Fruit fly (Drosophila melanogaster) whole organism, embryonic: ENCODE measurements around the gene Ide.

Experiments used
- Bgb ChIP-seq: fragments of 200-800 bp; sonication (Bioruptor generic); IDR thresholded peaks from 2 replicates; pipeline ENCODE4 v1.3.6; 2022; ENCODE audit warnings: missing biosample characterization, missing genetic modification characterization; ENCODE audit not compliant: partially characterized antibody
- CG10431 ChIP-seq: fragments of 200-800 bp; sonication (Bioruptor generic); optimal IDR thresholded peaks from 3 replicates; lab custom pipeline; 2018; ENCODE audit warnings: missing biosample characterization, mild to moderate bottlenecking, missing genetic modification characterization
- CG11560 ChIP-seq: fragments of 200-800 bp; sonication (Bioruptor generic); IDR thresholded peaks from 3 replicates; pipeline ENCODE4 v1.3.6; 2022; ENCODE audit warnings: missing biosample characterization, missing genetic modification characterization
- CG11695 ChIP-seq: fragments of 200-800 bp; sonication (Bioruptor generic); IDR thresholded peaks from 3 replicates; pipeline ENCODE4 v1.3.6; 2022; ENCODE audit warnings: missing biosample characterization, missing genetic modification characterization
- CG12659 ChIP-seq: fragments of 200-800 bp; sonication (Bioruptor generic); optimal IDR thresholded peaks from 3 replicates; lab custom pipeline; 2017; ENCODE audit warnings: mild to moderate bottlenecking, missing biosample characterization, missing genetic modification reagents, missing genetic modification characterization
- CG13123 ChIP-seq: fragments of 200-800 bp; sonication (Bioruptor generic); optimal IDR thresholded peaks from 2 replicates; lab custom pipeline; 2016; ENCODE audit warnings: missing biosample characterization, missing genetic modification characterization
- CG14667 ChIP-seq: fragments of 200-800 bp; sonication (Bioruptor generic); IDR thresholded peaks from 2 replicates; pipeline ENCODE4 v1.3.6; 2022; ENCODE audit warnings: missing biosample characterization, missing genetic modification characterization
- CG14860 ChIP-seq: fragments of 200-800 bp; sonication (Bioruptor generic); IDR thresholded peaks from 3 replicates; pipeline ENCODE4 v1.3.6; 2022; ENCODE audit warnings: missing biosample characterization, missing genetic modification characterization; ENCODE audit not compliant: partially characterized antibody
- CG16813 ChIP-seq: fragments of 200-800 bp; sonication (Bioruptor generic); IDR thresholded peaks from 3 replicates; pipeline ENCODE4 v1.3.6; 2022; ENCODE audit warnings: missing biosample characterization, missing genetic modification characterization; ENCODE audit not compliant: partially characterized antibody
- CG17361 ChIP-seq: fragments of 200-800 bp; sonication (Bioruptor generic); IDR thresholded peaks from 3 replicates; pipeline ENCODE4 v1.3.6; 2022; ENCODE audit warnings: missing biosample characterization, missing genetic modification characterization
- CG3163 ChIP-seq: fragments of 200-800 bp; sonication (Bioruptor generic); optimal IDR thresholded peaks from 3 replicates; lab custom pipeline; 2016; ENCODE audit warnings: missing biosample characterization, missing genetic modification characterization
- CG3838 ChIP-seq: fragments of 200-800 bp; sonication (Bioruptor generic); optimal IDR thresholded peaks from 3 replicates; lab custom pipeline; 2016; ENCODE audit warnings: missing biosample characterization, missing genetic modification characterization
- CG3847 ChIP-seq: fragments of 200-800 bp; sonication (Bioruptor generic); IDR thresholded peaks from 2 replicates; pipeline ENCODE4 v1.3.6; 2022; ENCODE audit warnings: missing biosample characterization, missing genetic modification characterization
- CG4404 ChIP-seq: fragments of 200-800 bp; sonication (Bioruptor generic); IDR thresholded peaks from 2 replicates; pipeline ENCODE4 v1.3.6; 2022; ENCODE audit warnings: missing biosample characterization, missing genetic modification characterization
- CG4854 ChIP-seq: fragments of 200-800 bp; sonication (Bioruptor generic); optimal IDR thresholded peaks from 2 replicates; lab custom pipeline; 2016; ENCODE audit warnings: missing biosample characterization, missing genetic modification characterization, inconsistent platforms
- CG6254 ChIP-seq: fragments of 200-800 bp; sonication (Bioruptor generic); optimal IDR thresholded peaks from 3 replicates; lab custom pipeline; 2017; ENCODE audit warnings: mild to moderate bottlenecking, missing biosample characterization, missing genetic modification reagents, missing genetic modification characterization
- CG6791 ChIP-seq: fragments of 200-800 bp; sonication (Bioruptor generic); IDR thresholded peaks from 3 replicates; pipeline ENCODE4 v1.3.6; 2022; ENCODE audit warnings: missing biosample characterization, missing genetic modification characterization; ENCODE audit not compliant: partially characterized antibody
- CG7928 ChIP-seq: fragments of 200-800 bp; sonication (Bioruptor generic); optimal IDR thresholded peaks from 2 replicates; lab custom pipeline; 2017; ENCODE audit warnings: missing biosample characterization, mild to moderate bottlenecking, missing genetic modification characterization
- CG8388 ChIP-seq: fragments of 200-800 bp; sonication (Bioruptor generic); optimal IDR thresholded peaks from 2 replicates; lab custom pipeline; 2019; ENCODE audit warnings: missing biosample characterization, mild to moderate bottlenecking, missing genetic modification characterization, moderate library complexity
- CG8944 ChIP-seq: fragments of 200-800 bp; sonication (Bioruptor generic); optimal IDR thresholded peaks from 3 replicates; lab custom pipeline; 2016; ENCODE audit warnings: missing biosample characterization, missing genetic modification characterization
- CG9797 ChIP-seq: fragments of 200-800 bp; sonication (Bioruptor generic); optimal IDR thresholded peaks from 3 replicates; lab custom pipeline; 2018; ENCODE audit warnings: missing biosample characterization, mild to moderate bottlenecking, missing genetic modification characterization
- Dll ChIP-seq: fragments of 200-800 bp; sonication (Bioruptor generic); IDR thresholded peaks from 4 replicates; pipeline ENCODE4 v1.3.6; 2022; ENCODE audit warnings: missing biosample characterization, missing genetic modification characterization; ENCODE audit not compliant: partially characterized antibody
- E2f2 ChIP-seq: fragments of 200-800 bp; sonication (Bioruptor generic); IDR thresholded peaks from 2 replicates; pipeline ENCODE4 v1.3.6; 2022; ENCODE audit warnings: missing biosample characterization, missing genetic modification characterization
- MBD-R2 ChIP-seq: fragments of 200-800 bp; sonication (Bioruptor generic); IDR thresholded peaks from 2 replicates; pipeline ENCODE4 v1.3.6; 2022; ENCODE audit warnings: missing biosample characterization, missing genetic modification characterization
- Med ChIP-seq: fragments of 200-800 bp; sonication (Bioruptor generic); peaks from one replicate; lab custom pipeline; 2016; ENCODE audit warnings: missing biosample characterization, missing genetic modification characterization, mild to moderate bottlenecking, inconsistent platforms, moderate library complexity
- Mrtf ChIP-seq: fragments of 200-800 bp; sonication (Bioruptor generic); IDR thresholded peaks from 3 replicates; pipeline ENCODE4 v1.3.6; 2022; ENCODE audit warnings: missing biosample characterization, missing genetic modification characterization
- Oli ChIP-seq: fragments of 200-800 bp; sonication (Bioruptor generic); optimal IDR thresholded peaks from 2 replicates; lab custom pipeline; 2018; ENCODE audit warnings: missing biosample characterization, mild to moderate bottlenecking, missing genetic modification characterization, moderate library complexity
- Opbp ChIP-seq: fragments of 200-800 bp; sonication (Bioruptor generic); IDR thresholded peaks from 3 replicates; pipeline ENCODE4 v1.3.6; 2022; ENCODE audit warnings: missing biosample characterization, missing genetic modification characterization; ENCODE audit not compliant: partially characterized antibody
- Poxn ChIP-seq: fragments of 200-800 bp; sonication (Bioruptor generic); IDR thresholded peaks from 2 replicates; pipeline ENCODE4 v1.3.6; 2022; ENCODE audit warnings: missing biosample characterization, missing genetic modification characterization
- Ptx1 ChIP-seq: fragments of 200-800 bp; sonication (Bioruptor generic); IDR thresholded peaks from 2 replicates; pipeline ENCODE4 v1.3.6; 2022; ENCODE audit warnings: missing biosample characterization, missing genetic modification characterization
- Ravus ChIP-seq: fragments of 200-800 bp; sonication (Bioruptor generic); IDR thresholded peaks from 2 replicates; pipeline ENCODE4 v1.3.6; 2022; ENCODE audit warnings: missing biosample characterization, missing genetic modification characterization
- Spps ChIP-seq: fragments of 200-800 bp; sonication (Bioruptor generic); optimal IDR thresholded peaks from 2 replicates; lab custom pipeline; 2018; ENCODE audit warnings: missing biosample characterization, mild to moderate bottlenecking, missing genetic modification characterization
- Sry-δ ChIP-seq: fragments of 200-800 bp; sonication (Bioruptor generic); optimal IDR thresholded peaks from 2 replicates; lab custom pipeline; 2016; ENCODE audit warnings: missing biosample characterization, missing genetic modification characterization
- aop ChIP-seq: fragments of 200-800 bp; sonication (Bioruptor generic); IDR thresholded peaks from 2 replicates; pipeline ENCODE4 v1.3.6; 2022; ENCODE audit warnings: missing biosample characterization, missing genetic modification characterization
- bab2 ChIP-seq: fragments of 200-800 bp; sonication (Bioruptor generic); optimal IDR thresholded peaks from 2 replicates; lab custom pipeline; 2016; ENCODE audit warnings: missing biosample characterization, missing genetic modification characterization
- bbx ChIP-seq: fragments of 200-800 bp; sonication (Bioruptor generic); IDR thresholded peaks from 2 replicates; pipeline ENCODE4 v1.3.6; 2022; ENCODE audit warnings: missing biosample characterization, missing genetic modification characterization; ENCODE audit not compliant: partially characterized antibody
- chinmo ChIP-seq: fragments of 200-800 bp; sonication (Bioruptor generic); IDR thresholded peaks from 4 replicates; pipeline ENCODE4 v1.3.6; 2022; ENCODE audit warnings: missing biosample characterization, missing genetic modification characterization; ENCODE audit not compliant: partially characterized antibody
- ci ChIP-seq: fragments of 200-800 bp; sonication (Bioruptor generic); IDR thresholded peaks from 3 replicates; pipeline ENCODE4 v1.3.6; 2022; ENCODE audit warnings: missing biosample characterization, missing genetic modification characterization
- da ChIP-seq: fragments of 200-800 bp; sonication (Bioruptor generic); optimal IDR thresholded peaks from 2 replicates; lab custom pipeline; 2016; ENCODE audit warnings: missing biosample characterization, missing genetic modification characterization
- exex ChIP-seq: fragments of 200-800 bp; sonication (Bioruptor generic); optimal IDR thresholded peaks from 4 replicates; lab custom pipeline; 2018; ENCODE audit warnings: missing biosample characterization, mild to moderate bottlenecking, missing genetic modification characterization, moderate library complexity
- hbn ChIP-seq: fragments of 200-800 bp; sonication (Bioruptor generic); IDR thresholded peaks from 2 replicates; pipeline ENCODE4 v1.3.6; 2022; ENCODE audit warnings: missing biosample characterization, missing genetic modification characterization; ENCODE audit not compliant: partially characterized antibody
- ind ChIP-seq: fragments of 200-800 bp; sonication (Bioruptor generic); optimal IDR thresholded peaks from 3 replicates; lab custom pipeline; 2016; ENCODE audit warnings: missing biosample characterization, missing genetic modification characterization
- kni ChIP-seq: fragments of 200-800 bp; sonication (Bioruptor generic); optimal IDR thresholded peaks from 3 replicates; lab custom pipeline; 2017; ENCODE audit warnings: mild to moderate bottlenecking, missing biosample characterization, missing genetic modification reagents, missing genetic modification characterization
- knrl ChIP-seq: fragments of 200-800 bp; sonication (Bioruptor generic); IDR thresholded peaks from 3 replicates; pipeline ENCODE4 v1.3.6; 2022; ENCODE audit warnings: missing biosample characterization, missing genetic modification characterization; ENCODE audit not compliant: partially characterized antibody
- maf-S ChIP-seq: fragments of 200-800 bp; sonication (Bioruptor generic); optimal IDR thresholded peaks from 2 replicates; lab custom pipeline; 2016; ENCODE audit warnings: missing biosample characterization, missing genetic modification characterization
- org-1 ChIP-seq: fragments of 200-800 bp; sonication (Bioruptor generic); optimal IDR thresholded peaks from 2 replicates; lab custom pipeline; 2017; ENCODE audit warnings: missing biosample characterization, missing genetic modification characterization
- pita ChIP-seq: fragments of 200-800 bp; sonication (Bioruptor generic); optimal IDR thresholded peaks from 2 replicates; lab custom pipeline; 2017; ENCODE audit warnings: missing biosample characterization, mild to moderate bottlenecking, missing genetic modification characterization
- sisA ChIP-seq: fragments of 200-800 bp; sonication (Bioruptor generic); IDR thresholded peaks from 2 replicates; pipeline ENCODE4 v1.3.6; 2022; ENCODE audit warnings: missing biosample characterization, missing genetic modification characterization
- sna ChIP-seq: fragments of 200-800 bp; sonication (Bioruptor generic); IDR thresholded peaks from 2 replicates; pipeline ENCODE4 v1.3.6; 2022; ENCODE audit warnings: missing biosample characterization, missing genetic modification characterization; ENCODE audit not compliant: partially characterized antibody
- stwl ChIP-seq: fragments of 200-800 bp; sonication (Bioruptor generic); optimal IDR thresholded peaks from 3 replicates; lab custom pipeline; 2018; ENCODE audit warnings: missing biosample characterization, mild to moderate bottlenecking, missing genetic modification characterization, moderate library complexity

Ide gene

DNA sequence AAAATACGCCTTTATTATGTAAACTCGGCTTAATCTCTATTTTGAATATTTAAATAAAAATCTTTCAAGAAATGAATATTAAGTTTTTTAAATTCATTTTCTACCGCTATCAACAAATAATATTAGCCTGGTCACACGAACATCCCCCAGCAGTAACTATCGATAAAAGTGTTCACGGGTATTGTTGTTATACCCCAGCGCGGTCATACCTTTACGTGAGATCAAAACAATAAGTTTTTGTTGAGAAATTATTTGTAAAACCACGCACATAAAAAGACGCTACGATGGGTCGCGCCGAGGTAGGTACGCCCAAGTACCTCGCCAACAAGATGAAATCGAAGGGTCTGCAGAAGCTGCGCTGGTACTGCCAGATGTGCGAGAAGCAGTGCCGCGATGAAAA is 19.1 kb downstream of the Ide start, which contains the start of gene kin17 (continued):
- TF ChIP-seq org-1 (GFP tag; lab: Kevin White, UChicago): no peak
- TF ChIP-seq Poxn: no peak
- TF ChIP-seq Ravus: no peak
- no peak for TF ChIP-seq CG14860 (GFP tag; lab: Robert Waterston, UW)
- no peak for TF ChIP-seq CG8944 (GFP tag; lab: Kevin White, UChicago)
- TF ChIP-seq Spps (tag; lab: Kevin White, UChicago): no peak
- TF ChIP-seq Oli (tag; lab: Kevin White, UChicago): no peak
- TF ChIP-seq chinmo: no peak
- no peak for TF ChIP-seq CG11695
- peak; percentile 90 for TF ChIP-seq E2f2 (GFP tag; lab: Robert Waterston, UW)
- no peak for TF ChIP-seq ci
- peak; percentile 74 for TF ChIP-seq Bgb (GFP tag; lab: Robert Waterston, UW)
- TF ChIP-seq bab2: no peak
- no peak for TF ChIP-seq CG10431 (GFP tag; lab: Kevin White, UChicago)
- TF ChIP-seq sisA: no peak
- TF ChIP-seq da: no peak
- TF ChIP-seq CG9797: peak; percentile 84
- TF ChIP-seq exex: no peak
- TF ChIP-seq MBD-R2: peak; percentile 69
- TF ChIP-seq kni (GFP tag; lab: Kevin White, UChicago): no peak
- peak; percentile 76; the same call in 3 of the 4 replicates for TF ChIP-seq Dll
- peak; percentile 71 for TF ChIP-seq CG16813 (GFP tag; lab: Robert Waterston, UW)
- peak; percentile 26; the same call in 1 of the 2 replicates for TF ChIP-seq CG3847 (GFP tag; lab: Robert Waterston, UW)
- TF ChIP-seq CG14667 (GFP tag; lab: Robert Waterston, UW): no peak
- peak; percentile 51; the same call in 1 of the 2 replicates for TF ChIP-seq sna (GFP tag; lab: Robert Waterston, UW)
- no peak for TF ChIP-seq CG13123 (GFP tag; lab: Kevin White, UChicago)
- TF ChIP-seq pita (GFP tag; lab: Kevin White, UChicago): no peak
- TF ChIP-seq knrl (GFP tag; lab: Robert Waterston, UW): peak; percentile 64
- no peak for TF ChIP-seq aop
- peak; percentile 66 for TF ChIP-seq Sry-δ (GFP tag; lab: Kevin White, UChicago)
- no peak for TF ChIP-seq CG17361 (GFP tag; lab: Robert Waterston, UW)
- TF ChIP-seq CG6254 (GFP tag; lab: Kevin White, UChicago): no peak
- TF ChIP-seq CG11560: no peak
- no peak for TF ChIP-seq CG3163 (GFP tag; lab: Kevin White, UChicago)
- TF ChIP-seq CG8388 (GFP tag; lab: Kevin White, UChicago): no peak
- no peak for TF ChIP-seq CG4854 (GFP tag; lab: Kevin White, UChicago)
- peak; percentile 56 for TF ChIP-seq Med (GFP tag; lab: Kevin White, UChicago)
- TF ChIP-seq ind (GFP tag; lab: Kevin White, UChicago): no peak
- TF ChIP-seq CG7928 (GFP tag; lab: Kevin White, UChicago): no peak
- TF ChIP-seq stwl (tag; lab: Kevin White, UChicago): peak; percentile 91
- TF ChIP-seq CG12659 (GFP tag; lab: Kevin White, UChicago): peak; percentile 8
- no peak for TF ChIP-seq Mrtf (GFP tag; lab: Robert Waterston, UW)
- TF ChIP-seq CG3838: no peak
- TF ChIP-seq CG6791 (GFP tag; lab: Robert Waterston, UW): peak; percentile 73; the same call in 2 of the 3 replicates
- TF ChIP-seq maf-S: no peak
- TF ChIP-seq bbx (GFP tag; lab: Robert Waterston, UW): peak; percentile 75
- no peak for TF ChIP-seq CG4404
- peak; percentile 65; the same call in 1 of the 2 replicates for TF ChIP-seq hbn (GFP tag; lab: Robert Waterston, UW)
- peak; percentile 72 for TF ChIP-seq Opbp (GFP tag; lab: Robert Waterston, UW)
- no peak for TF ChIP-seq Ptx1
